Worm (Caenorhabditis elegans) whole organism, early embryonic: ENCODE data around the gene ZK930.4.

ENCODE experiments used
- B0310.2 ChIP-seq: sonication (generic microtip); optimal IDR thresholded peaks from 2 replicates; lab custom pipeline; 2016; ENCODE audit warnings: mild to moderate bottlenecking, missing genetic modification characterization, missing compliant biosample characterization
- F13C5.2 ChIP-seq: sonication (generic microtip); optimal IDR thresholded peaks from 2 replicates; lab custom pipeline; 2017; ENCODE audit warnings: mild to moderate bottlenecking, missing genetic modification characterization, inconsistent platforms, missing compliant biosample characterization
- aly-1 ChIP-seq: sonication (generic microtip); optimal IDR thresholded peaks from 2 replicates; lab custom pipeline; 2016; ENCODE audit warnings: missing genetic modification characterization, missing compliant biosample characterization
- ama-1 ChIP-seq: fragments of 150-350 bp; optimal IDR thresholded peaks from 2 replicates; lab custom pipeline; 2014
- ceh-13 ChIP-seq: fragments of 200-800 bp; sonication (Bioruptor generic); optimal IDR thresholded peaks from 2 replicates; lab custom pipeline; 2018; ENCODE audit warnings: mild to moderate bottlenecking, missing genetic modification characterization, missing compliant biosample characterization
- ceh-36 ChIP-seq: sonication (generic microtip); optimal IDR thresholded peaks from 2 replicates; lab custom pipeline; 2016; ENCODE audit warnings: missing genetic modification characterization, inconsistent platforms, missing compliant biosample characterization
- ets-7 ChIP-seq: sonication (generic microtip); optimal IDR thresholded peaks from 2 replicates; lab custom pipeline; 2016; ENCODE audit warnings: missing genotype, missing genetic modification characterization, missing compliant biosample characterization
- flt-1 ChIP-seq: fragments of 200-800 bp; sonication (Bioruptor generic); IDR thresholded peaks from 2 replicates; pipeline ENCODE4 v1.3.6; 2022; ENCODE audit warnings: missing genetic modification characterization, missing compliant biosample characterization
- hmbx-1 ChIP-seq: sonication (generic microtip); optimal IDR thresholded peaks from 2 replicates; lab custom pipeline; 2016; ENCODE audit warnings: mild to moderate bottlenecking, missing genetic modification characterization, missing compliant biosample characterization
- hmg-4 ChIP-seq: fragments of 200-800 bp; sonication (Bioruptor generic); optimal IDR thresholded peaks from 2 replicates; lab custom pipeline; 2018; ENCODE audit warnings: mild to moderate bottlenecking, missing genetic modification characterization, missing compliant biosample characterization
- hnd-1 ChIP-seq: sonication (generic microtip); optimal IDR thresholded peaks from 2 replicates; lab custom pipeline; 2016; ENCODE audit warnings: missing genetic modification characterization, missing compliant biosample characterization
- pes-1 ChIP-seq: fragments of 200-800 bp; sonication (Bioruptor generic); IDR thresholded peaks from 2 replicates; pipeline ENCODE4 v1.3.6; 2022; ENCODE audit warnings: missing genetic modification reagents, missing genetic modification characterization, missing compliant biosample characterization
- scrt-1 ChIP-seq: fragments of 200-800 bp; sonication (Bioruptor generic); IDR thresholded peaks from 2 replicates; pipeline ENCODE4 v1.3.6; 2022; ENCODE audit warnings: missing genetic modification characterization, missing compliant biosample characterization
- sea-1 ChIP-seq: fragments of 200-800 bp; sonication (Bioruptor generic); conservative IDR thresholded peaks from 2 replicates; pipeline ENCODE4 v1.3.6; 2022; ENCODE audit warnings: missing genetic modification characterization, missing compliant biosample characterization
- tbx-11 ChIP-seq: fragments of 200-800 bp; sonication (Bioruptor generic); IDR thresholded peaks from 2 replicates; pipeline ENCODE4 v1.3.6; 2022; ENCODE audit warnings: missing genetic modification characterization, missing compliant biosample characterization
- tbx-37 ChIP-seq: fragments of 200-800 bp; sonication (Bioruptor generic); conservative IDR thresholded peaks from 2 replicates; pipeline ENCODE4 v1.3.6; 2022; ENCODE audit warnings: missing genetic modification reagents, missing genetic modification characterization, missing compliant biosample characterization
- tra-4 ChIP-seq: sonication (generic microtip); optimal IDR thresholded peaks from 2 replicates; lab custom pipeline; 2017; ENCODE audit warnings: missing genetic modification characterization, missing compliant biosample characterization

Gene ZK930.4

ce11 chrII:11936393-11936792, 30.1 kb downstream of the ZK930.4 start:
- TF ChIP-seq tbx-37 (GFP tag; lab: Robert Waterston, UW) (no peak), tra-4 (tag; lab: Kevin White, UChicago) (no peak), B0310.2 (tag; lab: Kevin White, UChicago) (no peak), ets-7 (no peak), F13C5.2 (tag; lab: Kevin White, UChicago) (no peak), hnd-1 (no peak), pes-1 (no peak), tbx-11 (no peak), ceh-13 (GFP tag; lab: Kevin White, UChicago) (no peak), aly-1 (tag; lab: Kevin White, UChicago) (no peak), sea-1 (GFP tag; lab: Robert Waterston, UW) (no peak), hmbx-1 (tag; lab: Kevin White, UChicago) (no peak), flt-1 (no peak), ama-1 (lab: Kevin White, UChicago) (no peak)

ce11 chrII:11948459-11948858, 42.1 kb downstream of the ZK930.4 start, which contains the start of gene W03C9.8:
Gene W03C9.8 (plus strand): TSS chrII:11948759.
- no peak for TF ChIP-seq tra-4 (tag; lab: Kevin White, UChicago)
- TF ChIP-seq flt-1: no peak
- no peak for TF ChIP-seq scrt-1 (GFP tag; lab: Robert Waterston, UW)
- TF ChIP-seq aly-1 (tag; lab: Kevin White, UChicago): no peak
- no peak for TF ChIP-seq B0310.2 (tag; lab: Kevin White, UChicago)

- TF ChIP-seq hnd-1 (no peak), ceh-36 (tag; lab: Kevin White, UChicago) (no peak), tra-4 (tag; lab: Kevin White, UChicago) (no peak), hmbx-1 (tag; lab: Kevin White, UChicago) (no peak), sea-1 (GFP tag; lab: Robert Waterston, UW) (no peak), ama-1 (lab: Kevin White, UChicago) (no peak), ets-7 (no peak), tbx-11 (no peak), ceh-13 (GFP tag; lab: Kevin White, UChicago) (no peak), flt-1 (no peak), B0310.2 (tag; lab: Kevin White, UChicago) (no peak), tbx-37 (GFP tag; lab: Robert Waterston, UW) (no peak), hmg-4 (GFP tag; lab: Kevin White, UChicago) (no peak), scrt-1 (GFP tag; lab: Robert Waterston, UW) (no peak), aly-1 (tag; lab: Kevin White, UChicago) (no peak)
Measured at ce11 chrII:11952963-11953362, 46.6 kb downstream of the ZK930.4 start.

ce11 chrII:11954208-11954607, 47.9 kb downstream of the ZK930.4 start, which contains the start of gene W03C9.6:
Gene W03C9.6 (plus strand): TSS chrII:11954508.
- TF ChIP-seq tbx-11: no peak
- no peak for TF ChIP-seq sea-1 (GFP tag; lab: Robert Waterston, UW)
- no peak for TF ChIP-seq ceh-13 (GFP tag; lab: Kevin White, UChicago)
- TF ChIP-seq hmbx-1 (tag; lab: Kevin White, UChicago): no peak
- no peak for TF ChIP-seq F13C5.2 (tag; lab: Kevin White, UChicago)
- TF ChIP-seq B0310.2 (tag; lab: Kevin White, UChicago): no peak
- no peak for TF ChIP-seq tra-4 (tag; lab: Kevin White, UChicago)
- no peak for TF ChIP-seq ceh-36 (tag; lab: Kevin White, UChicago)
- no peak for TF ChIP-seq ets-7
- no peak for TF ChIP-seq flt-1
- TF ChIP-seq pes-1: no peak
- no peak for TF ChIP-seq ama-1 (lab: Kevin White, UChicago)
- no peak for TF ChIP-seq aly-1 (tag; lab: Kevin White, UChicago)
- TF ChIP-seq scrt-1 (GFP tag; lab: Robert Waterston, UW): no peak
- TF ChIP-seq hnd-1: no peak
- TF ChIP-seq tbx-37 (GFP tag; lab: Robert Waterston, UW): no peak

ce11 chrII:11954811-11955210, 48.5 kb downstream of the ZK930.4 start:
- TF ChIP-seq pes-1 (peak; percentile 35; the same call in 1 of the 2 replicates), F13C5.2 (tag; lab: Kevin White, UChicago) (no peak), aly-1 (tag; lab: Kevin White, UChicago) (no peak), ceh-36 (tag; lab: Kevin White, UChicago) (peak; percentile 83)
